Fruit fly (Drosophila melanogaster) whole organism, embryonic: ENCODE results near the gene Kdm5.
A peak's percentile ranks its signal among the peaks of the same experiment; 100 is the strongest.

Experiments
- B-H1 ChIP-seq: fragments of 200-800 bp; sonication (Bioruptor generic); IDR thresholded peaks from 3 replicates; pipeline ENCODE4 v1.3.6; 2022; ENCODE audit warnings: missing biosample characterization, missing genetic modification characterization
- CG10147 ChIP-seq: fragments of 200-800 bp; sonication (Bioruptor generic); optimal IDR thresholded peaks from 2 replicates; lab custom pipeline; 2019; ENCODE audit warnings: missing biosample characterization, mild to moderate bottlenecking, missing genetic modification characterization, moderate library complexity
- CG10959 ChIP-seq: fragments of 200-800 bp; sonication (Bioruptor generic); IDR thresholded peaks from 2 replicates; pipeline ENCODE4 v1.3.6; 2022; ENCODE audit warnings: missing biosample characterization, missing genetic modification characterization
- CG11398 ChIP-seq: fragments of 200-800 bp; sonication (Bioruptor generic); optimal IDR thresholded peaks from 2 replicates; lab custom pipeline; 2016; ENCODE audit warnings: missing biosample characterization, missing genetic modification characterization
- CG11696 ChIP-seq: fragments of 200-800 bp; sonication (Bioruptor generic); IDR thresholded peaks from 2 replicates; pipeline ENCODE4 v1.3.6; 2022; ENCODE audit warnings: missing biosample characterization, missing genetic modification characterization
- CG12155 ChIP-seq: fragments of 200-800 bp; sonication (Bioruptor generic); optimal IDR thresholded peaks from 3 replicates; lab custom pipeline; 2016; ENCODE audit warnings: missing biosample characterization, missing genetic modification characterization
- CG13123 ChIP-seq: fragments of 200-800 bp; sonication (Bioruptor generic); optimal IDR thresholded peaks from 2 replicates; lab custom pipeline; 2016; ENCODE audit warnings: missing biosample characterization, missing genetic modification characterization
- CG13624 ChIP-seq: fragments of 200-800 bp; sonication (Bioruptor generic); optimal IDR thresholded peaks from 2 replicates; lab custom pipeline; 2016; ENCODE audit warnings: missing biosample characterization, missing genetic modification characterization
- CG13894 ChIP-seq: fragments of 200-800 bp; sonication (Bioruptor generic); optimal IDR thresholded peaks from 3 replicates; lab custom pipeline; 2018; ENCODE audit warnings: missing biosample characterization, mild to moderate bottlenecking, missing genetic modification characterization, moderate library complexity
- CG14667 ChIP-seq: fragments of 200-800 bp; sonication (Bioruptor generic); IDR thresholded peaks from 2 replicates; pipeline ENCODE4 v1.3.6; 2022; ENCODE audit warnings: missing biosample characterization, missing genetic modification characterization
- CG15011 ChIP-seq: fragments of 200-800 bp; sonication (Bioruptor generic); optimal IDR thresholded peaks from 3 replicates; lab custom pipeline; 2018; ENCODE audit warnings: missing biosample characterization, mild to moderate bottlenecking, missing genetic modification characterization
- CG1602 ChIP-seq: fragments of 200-800 bp; sonication (Bioruptor generic); optimal IDR thresholded peaks from 3 replicates; lab custom pipeline; 2016; ENCODE audit warnings: missing biosample characterization, missing genetic modification characterization
- CG1647 ChIP-seq: fragments of 200-800 bp; sonication (Bioruptor generic); optimal IDR thresholded peaks from 3 replicates; lab custom pipeline; 2016; ENCODE audit warnings: missing biosample characterization, missing genetic modification characterization
- CG16779 ChIP-seq: fragments of 200-800 bp; sonication (Bioruptor generic); IDR thresholded peaks from 2 replicates; pipeline ENCODE4 v1.3.6; 2022; ENCODE audit warnings: missing biosample characterization, missing genetic modification characterization
- CG17186 ChIP-seq: fragments of 200-800 bp; sonication (Bioruptor generic); optimal IDR thresholded peaks from 3 replicates; lab custom pipeline; 2017; ENCODE audit warnings: missing biosample characterization, missing genetic modification reagents, missing genetic modification characterization
- CG18764 ChIP-seq: fragments of 200-800 bp; sonication (Bioruptor generic); optimal IDR thresholded peaks from 3 replicates; lab custom pipeline; 2016; ENCODE audit warnings: missing biosample characterization, missing genetic modification characterization
- CG3838 ChIP-seq: fragments of 200-800 bp; sonication (Bioruptor generic); optimal IDR thresholded peaks from 3 replicates; lab custom pipeline; 2016; ENCODE audit warnings: missing biosample characterization, missing genetic modification characterization
- CG43689 ChIP-seq: fragments of 200-800 bp; sonication (Bioruptor generic); IDR thresholded peaks from 2 replicates; pipeline ENCODE4 v1.3.6; 2022; ENCODE audit warnings: missing biosample characterization, missing genetic modification characterization
- CG5953 ChIP-seq: fragments of 200-800 bp; sonication (Bioruptor generic); IDR thresholded peaks from 2 replicates; pipeline ENCODE4 v1.3.6; 2022; ENCODE audit warnings: missing biosample characterization, missing genetic modification characterization
- CG8290 ChIP-seq, 3 experiments: fragments of 200-800 bp; sonication (Bioruptor generic); optimal IDR thresholded peaks; 2 replicates each; lab custom pipeline; 2016 to 2019; ENCODE audit warnings: missing biosample characterization in 3 of 3, missing genetic modification characterization in 3 of 3, mild to moderate bottlenecking in 2 of 3, moderate library complexity in 1 of 3
- CG8944 ChIP-seq: fragments of 200-800 bp; sonication (Bioruptor generic); optimal IDR thresholded peaks from 3 replicates; lab custom pipeline; 2016; ENCODE audit warnings: missing biosample characterization, missing genetic modification characterization
- CG9876 ChIP-seq: fragments of 200-800 bp; sonication (Bioruptor generic); optimal IDR thresholded peaks from 2 replicates; lab custom pipeline; 2016; ENCODE audit warnings: missing biosample characterization, missing genetic modification characterization
- CHES-1-like ChIP-seq: fragments of 200-800 bp; sonication (Bioruptor generic); optimal IDR thresholded peaks from 2 replicates; lab custom pipeline; 2016; ENCODE audit warnings: missing biosample characterization, missing genetic modification characterization
- Chrac-16 ChIP-seq: fragments of 200-800 bp; sonication (Bioruptor generic); optimal IDR thresholded peaks from 3 replicates; lab custom pipeline; 2016; ENCODE audit warnings: missing biosample characterization, missing genetic modification characterization
- D19B ChIP-seq: fragments of 200-800 bp; sonication (Bioruptor generic); optimal IDR thresholded peaks from 2 replicates; lab custom pipeline; 2017; ENCODE audit warnings: missing biosample characterization, mild to moderate bottlenecking, missing genetic modification characterization
- Dek ChIP-seq: fragments of 200-800 bp; sonication (Bioruptor generic); optimal IDR thresholded peaks from 3 replicates; lab custom pipeline; 2019; ENCODE audit warnings: missing biosample characterization, mild to moderate bottlenecking, missing genetic modification characterization, moderate library complexity
- Dfd ChIP-seq, 2 experiments: fragments of >200 bp; optimal IDR thresholded peaks; 2 replicates each; lab custom pipeline; 2017; ENCODE audit warnings: missing biosample characterization in 2 of 2, missing genetic modification characterization in 2 of 2
- Dp ChIP-seq: fragments of 200-800 bp; sonication (Bioruptor generic); optimal IDR thresholded peaks from 2 replicates; lab custom pipeline; 2018; ENCODE audit warnings: missing biosample characterization, mild to moderate bottlenecking, missing genetic modification characterization, moderate library complexity
- Drgx ChIP-seq: fragments of 200-800 bp; sonication (Bioruptor generic); IDR thresholded peaks from 2 replicates; pipeline ENCODE4 v1.3.6; 2022; ENCODE audit warnings: missing biosample characterization, missing genetic modification characterization
- E2f2 ChIP-seq: fragments of 200-800 bp; sonication (Bioruptor generic); IDR thresholded peaks from 2 replicates; pipeline ENCODE4 v1.3.6; 2022; ENCODE audit warnings: missing biosample characterization, missing genetic modification characterization
- Lim3 ChIP-seq: fragments of 200-800 bp; sonication (Bioruptor generic); IDR thresholded peaks from 2 replicates; pipeline ENCODE4 v1.3.6; 2022; ENCODE audit warnings: missing biosample characterization, missing genetic modification characterization
- NfI ChIP-seq: fragments of 200-800 bp; sonication (Bioruptor generic); optimal IDR thresholded peaks from 3 replicates; lab custom pipeline; 2018; ENCODE audit warnings: missing biosample characterization, mild to moderate bottlenecking, missing genetic modification characterization, moderate library complexity
- Pdp1 ChIP-seq, 2 experiments: fragments of 200-800 bp; sonication (Bioruptor generic); optimal IDR thresholded peaks; 3 replicates each; lab custom pipeline; 2016; ENCODE audit warnings: missing biosample characterization in 2 of 2, missing genetic modification characterization in 2 of 2, mild to moderate bottlenecking in 1 of 2, moderate library complexity in 1 of 2
- Xrp1 ChIP-seq: fragments of 200-800 bp; sonication (Bioruptor generic); IDR thresholded peaks from 2 replicates; pipeline ENCODE4 v1.3.6; 2022; ENCODE audit warnings: missing biosample characterization, missing genetic modification characterization
- aop ChIP-seq: fragments of 200-800 bp; sonication (Bioruptor generic); IDR thresholded peaks from 2 replicates; pipeline ENCODE4 v1.3.6; 2022; ENCODE audit warnings: missing biosample characterization, missing genetic modification characterization
- ara ChIP-seq: fragments of 200-800 bp; sonication (Bioruptor generic); IDR thresholded peaks from 2 replicates; pipeline ENCODE4 v1.3.6; 2022; ENCODE audit warnings: missing biosample characterization, missing genetic modification characterization
- ci ChIP-seq: fragments of 200-800 bp; sonication (Bioruptor generic); IDR thresholded peaks from 3 replicates; pipeline ENCODE4 v1.3.6; 2022; ENCODE audit warnings: missing biosample characterization, missing genetic modification characterization
- dmrt99B ChIP-seq: fragments of 200-800 bp; sonication (Bioruptor generic); optimal IDR thresholded peaks from 2 replicates; lab custom pipeline; 2018; ENCODE audit warnings: missing biosample characterization, mild to moderate bottlenecking, missing genetic modification characterization, moderate library complexity
- fru ChIP-seq: fragments of >200 bp; optimal IDR thresholded peaks from 2 replicates; lab custom pipeline; 2017
- ind ChIP-seq: fragments of 200-800 bp; sonication (Bioruptor generic); optimal IDR thresholded peaks from 3 replicates; lab custom pipeline; 2016; ENCODE audit warnings: missing biosample characterization, missing genetic modification characterization
- inv ChIP-seq: fragments of 200-800 bp; sonication (Bioruptor generic); IDR thresholded peaks from 2 replicates; pipeline ENCODE4 v1.3.6; 2022; ENCODE audit warnings: missing biosample characterization, missing genetic modification characterization; ENCODE audit not compliant: partially characterized antibody
- jigr1 ChIP-seq: fragments of 200-800 bp; sonication (Bioruptor generic); IDR thresholded peaks from 3 replicates; pipeline ENCODE4 v1.3.6; 2022; ENCODE audit warnings: missing biosample characterization, missing genetic modification characterization
- knrl ChIP-seq: fragments of 200-800 bp; sonication (Bioruptor generic); IDR thresholded peaks from 3 replicates; pipeline ENCODE4 v1.3.6; 2022; ENCODE audit warnings: missing biosample characterization, missing genetic modification characterization; ENCODE audit not compliant: partially characterized antibody
- lab ChIP-seq: fragments of 200-800 bp; sonication (Bioruptor generic); optimal IDR thresholded peaks from 3 replicates; lab custom pipeline; 2017; ENCODE audit warnings: missing biosample characterization, missing genetic modification characterization, mild to moderate bottlenecking, moderate library complexity, missing genetic modification reagents
- lola ChIP-seq, 3 experiments: fragments of >200 bp in 2 of 3; fragments of 200-800 bp in 1 of 3; sonication (Bioruptor generic) in 1 of 3; optimal IDR thresholded peaks; 2 replicates each; lab custom pipeline; 2017 to 2019; ENCODE audit warnings: missing biosample characterization in 3 of 3, missing genetic modification characterization in 3 of 3, mild to moderate bottlenecking in 1 of 3, moderate library complexity in 1 of 3
- slou ChIP-seq: fragments of 200-800 bp; sonication (Bioruptor generic); optimal IDR thresholded peaks from 3 replicates; lab custom pipeline; 2016; ENCODE audit warnings: missing biosample characterization, missing genetic modification characterization
- tap ChIP-seq: fragments of 200-800 bp; optimal IDR thresholded peaks from 3 replicates; lab custom pipeline; 2019; ENCODE audit warnings: missing biosample characterization, mild to moderate bottlenecking, missing genetic modification characterization, moderate library complexity
- tin ChIP-seq: fragments of 200-800 bp; sonication (Bioruptor generic); optimal IDR thresholded peaks from 3 replicates; lab custom pipeline; 2016; ENCODE audit warnings: missing biosample characterization, missing genetic modification characterization
- trh ChIP-seq: fragments of 200-800 bp; sonication (Bioruptor generic); optimal IDR thresholded peaks from 2 replicates; lab custom pipeline; 2016; ENCODE audit warnings: missing biosample characterization, missing genetic modification characterization
- unpg ChIP-seq: fragments of 200-800 bp; sonication (Bioruptor generic); optimal IDR thresholded peaks from 3 replicates; lab custom pipeline; 2018; ENCODE audit warnings: missing biosample characterization, mild to moderate bottlenecking, missing genetic modification characterization, moderate library complexity
- wor ChIP-seq: fragments of 200-800 bp; sonication (Bioruptor generic); IDR thresholded peaks from 2 replicates; pipeline ENCODE4 v1.3.6; 2022; ENCODE audit warnings: missing biosample characterization, missing genetic modification characterization
- zen ChIP-seq: fragments of 200-800 bp; sonication (Bioruptor generic); optimal IDR thresholded peaks from 3 replicates; lab custom pipeline; 2018; ENCODE audit warnings: missing biosample characterization, mild to moderate bottlenecking, missing genetic modification characterization, moderate library complexity

Gene Kdm5

dm6 chr2L:6037830-6038229 lies 38.5 kb upstream of the Kdm5 start, which contains the start of the genes CG9117 and CG31643 (continued):
- peak; percentile 63 for TF ChIP-seq NfI (GFP tag; lab: Kevin White, UChicago)
- peak; percentile 28 for TF ChIP-seq E2f2 (GFP tag; lab: Robert Waterston, UW)
- no peak for TF ChIP-seq fru (lab: Kevin White, UChicago)
- TF ChIP-seq CG11696 (GFP tag; lab: Robert Waterston, UW), result no peak
- no peak for TF ChIP-seq dmrt99B
- no peak for TF ChIP-seq ind (GFP tag; lab: Kevin White, UChicago)
- no peak for TF ChIP-seq CG3838 (GFP tag; lab: Kevin White, UChicago)
- TF ChIP-seq slou, result no peak
- peak in 1 of 3 experiments; percentile 45 for TF ChIP-seq lola (GFP tag; optimal IDR thresholded peaks at IDR 0.05; lab: Kevin White, UChicago)
- TF ChIP-seq ci (GFP tag; lab: Robert Waterston, UW), result 0 out of 3 replicates have a peak, but pooled peaks have one; percentile 31
- no peak for TF ChIP-seq CG8290 (GFP tag; optimal IDR thresholded peaks at IDR 0.05; lab: Kevin White, UChicago)
- TF ChIP-seq CG8290 (tag; optimal IDR thresholded peaks at IDR 0.05; lab: Kevin White, UChicago), result no peak
- TF ChIP-seq CG1602 (GFP tag; lab: Kevin White, UChicago), result peak; percentile 10
- no peak for TF ChIP-seq D19B
- TF ChIP-seq CG14667 (GFP tag; lab: Robert Waterston, UW), result no peak
- no peak for TF ChIP-seq CG1647 (GFP tag; lab: Kevin White, UChicago)
- no peak for TF ChIP-seq CG16779 (GFP tag; lab: Robert Waterston, UW)
- TF ChIP-seq Pdp1 (GFP tag; optimal IDR thresholded peaks at IDR 0.05; lab: Kevin White, UChicago), result peak; percentile 71 to 83
- TF ChIP-seq Chrac-16, result peak; percentile 31
- TF ChIP-seq aop, result no peak
- TF ChIP-seq lab, result no peak
- TF ChIP-seq zen (tag; lab: Kevin White, UChicago), result peak; percentile 26
- TF ChIP-seq CG18764 (GFP tag; lab: Kevin White, UChicago), result peak; percentile 41
- peak; percentile 54 for TF ChIP-seq CG8944 (GFP tag; lab: Kevin White, UChicago)
- no peak for TF ChIP-seq CG13123
- TF ChIP-seq CG10959 (GFP tag; lab: Robert Waterston, UW), result no peak
- no peak for TF ChIP-seq inv (GFP tag; lab: Robert Waterston, UW)
- no peak for TF ChIP-seq CG43689
- TF ChIP-seq CHES-1-like, result peak; percentile 70
- TF ChIP-seq CG13624, result peak; percentile 76
- TF ChIP-seq CG5953 (GFP tag; lab: Robert Waterston, UW), result no peak
- no peak for TF ChIP-seq tap (tag; lab: Kevin White, UChicago)
- TF ChIP-seq Dfd (GFP tag; optimal IDR thresholded peaks at IDR 0.05; lab: Kevin White, UChicago), result no peak
- no peak for TF ChIP-seq wor
- TF ChIP-seq Lim3 (GFP tag; lab: Robert Waterston, UW), result no peak
- TF ChIP-seq B-H1, result no peak
- TF ChIP-seq tin, result peak; percentile 38
- peak; percentile 30 for TF ChIP-seq CG17186
- TF ChIP-seq CG11398, result no peak
- TF ChIP-seq jigr1 (GFP tag; lab: Robert Waterston, UW), result no peak
- TF ChIP-seq CG13894 (tag; lab: Kevin White, UChicago), result no peak
- 0 out of 2 replicates have a peak, but pooled peaks have one; percentile 21 for TF ChIP-seq Drgx
- TF ChIP-seq Dek, result peak; percentile 10
- TF ChIP-seq knrl (GFP tag; lab: Robert Waterston, UW), result no peak
- TF ChIP-seq unpg (GFP tag; lab: Kevin White, UChicago), result no peak
- TF ChIP-seq Xrp1 (GFP tag; lab: Robert Waterston, UW), result peak; percentile 58
- no peak for TF ChIP-seq Dp
- peak; percentile 21 for TF ChIP-seq CG10147 (GFP tag; lab: Kevin White, UChicago)
- TF ChIP-seq CG15011, result no peak
- no peak for TF ChIP-seq ara (GFP tag; lab: Robert Waterston, UW)
- TF ChIP-seq trh, result peak; percentile 17
- peak; percentile 71 for TF ChIP-seq CG12155
- no peak for TF ChIP-seq CG9876
